Worm (Caenorhabditis elegans) whole organism, L2 larva: ENCODE data around the gene slc-17.3.

ENCODE experiments used
- C34F6.9 ChIP-seq: fragments of 150-350 bp; optimal IDR thresholded peaks from 2 replicates; lab custom pipeline; 2014; ENCODE audit warnings: missing biosample characterization, missing genetic modification characterization
- F13H6.1 ChIP-seq: sonication (generic microtip); optimal IDR thresholded peaks from 2 replicates; lab custom pipeline; 2016; ENCODE audit warnings: missing genetic modification characterization, missing compliant biosample characterization
- Y55F3AM.14 ChIP-seq: fragments of 200-800 bp; sonication (Bioruptor generic); optimal IDR thresholded peaks from 2 replicates; lab custom pipeline; 2018; ENCODE audit warnings: mild to moderate bottlenecking, missing genetic modification characterization, missing compliant biosample characterization
- ZK546.5 ChIP-seq: sonication (generic microtip); optimal IDR thresholded peaks from 2 replicates; lab custom pipeline; 2017; ENCODE audit warnings: missing biosample characterization, missing genetic modification characterization
- alr-1 ChIP-seq: fragments of 150-350 bp; optimal IDR thresholded peaks from 2 replicates; lab custom pipeline; 2014; ENCODE audit warnings: missing biosample characterization, missing genetic modification characterization
- aly-2 ChIP-seq: fragments of 150-350 bp; optimal IDR thresholded peaks from 2 replicates; lab custom pipeline; 2014; ENCODE audit warnings: missing biosample characterization, missing genetic modification characterization
- ama-1 ChIP-seq: fragments of 150-350 bp; optimal IDR thresholded peaks from 2 replicates; lab custom pipeline; 2018; ENCODE audit warnings: inconsistent platforms
- blmp-1 ChIP-seq: sonication (generic microtip); optimal IDR thresholded peaks from 2 replicates; lab custom pipeline; 2017; ENCODE audit warnings: missing genetic modification characterization, mild to moderate bottlenecking, missing compliant biosample characterization, antibody characterized with exemption, moderate library complexity; ENCODE audit not compliant: insufficient read depth
- ceh-16 ChIP-seq: fragments of 150-350 bp; optimal IDR thresholded peaks from 2 replicates; lab custom pipeline; 2014; ENCODE audit warnings: missing biosample characterization, missing genetic modification characterization
- ceh-82 ChIP-seq: fragments of 150-350 bp; optimal IDR thresholded peaks from 2 replicates; lab custom pipeline; 2014; ENCODE audit warnings: missing biosample characterization, missing genetic modification characterization
- crh-2 ChIP-seq: sonication (generic microtip); optimal IDR thresholded peaks from 2 replicates; lab custom pipeline; 2017; ENCODE audit warnings: missing biosample characterization, missing genetic modification characterization
- dmd-4 ChIP-seq: sonication (generic microtip); optimal IDR thresholded peaks from 2 replicates; lab custom pipeline; 2017; ENCODE audit warnings: missing biosample characterization, missing genetic modification characterization
- egl-27 ChIP-seq: sonication (generic microtip); optimal IDR thresholded peaks from 3 replicates; lab custom pipeline; 2017; ENCODE audit warnings: missing biosample characterization, missing genetic modification reagents, missing genetic modification characterization
- elt-1 ChIP-seq: fragments of 150-350 bp; optimal IDR thresholded peaks from 2 replicates; lab custom pipeline; 2014; ENCODE audit warnings: missing biosample characterization, missing genetic modification characterization
- elt-3 ChIP-seq: sonication (generic microtip); optimal IDR thresholded peaks from 2 replicates; lab custom pipeline; 2017; ENCODE audit warnings: missing biosample characterization, missing genetic modification characterization
- fos-1 ChIP-seq: fragments of 150-350 bp; optimal IDR thresholded peaks from 2 replicates; lab custom pipeline; 2014; ENCODE audit warnings: missing biosample characterization, missing genetic modification characterization
- gmeb-1 ChIP-seq: fragments of 150-350 bp; optimal IDR thresholded peaks from 2 replicates; lab custom pipeline; 2014; ENCODE audit warnings: missing biosample characterization, missing genetic modification characterization
- lin-11 ChIP-seq: fragments of 150-350 bp; sonication (generic microtip); optimal IDR thresholded peaks from 2 replicates; lab custom pipeline; 2014; ENCODE audit warnings: missing biosample characterization, missing genetic modification characterization, inconsistent platforms, mixed read lengths
- lin-13 ChIP-seq: fragments of 150-350 bp; optimal IDR thresholded peaks from 2 replicates; lab custom pipeline; 2014; ENCODE audit warnings: missing biosample characterization, missing genetic modification reagents, missing genetic modification characterization
- lin-39 ChIP-seq: fragments of 150-350 bp; optimal IDR thresholded peaks from 2 replicates; lab custom pipeline; 2014; ENCODE audit warnings: missing biosample characterization, missing genetic modification reagents, missing genetic modification characterization
- lsy-2 ChIP-seq, 2 experiments: fragments of 150-350 bp in 1 of 2; sonication (generic microtip) in 1 of 2; optimal IDR thresholded peaks; 2 replicates each; lab custom pipeline; 2014 to 2017; ENCODE audit warnings: missing biosample characterization in 2 of 2, missing genetic modification characterization in 2 of 2
- mab-5 ChIP-seq: fragments of 150-350 bp; optimal IDR thresholded peaks from 2 replicates; lab custom pipeline; 2014; ENCODE audit warnings: missing biosample characterization, missing genetic modification characterization
- mbf-1 ChIP-seq: sonication (generic microtip); optimal IDR thresholded peaks from 2 replicates; lab custom pipeline; 2017; ENCODE audit warnings: missing biosample characterization, missing genetic modification characterization
- mdl-1 ChIP-seq, 2 experiments: fragments of 150-350 bp in 1 of 2; sonication (generic microtip) in 1 of 2; optimal IDR thresholded peaks; 2 replicates each; lab custom pipeline; 2017; ENCODE audit warnings: missing biosample characterization in 2 of 2, missing genetic modification characterization in 2 of 2
- nhr-11 ChIP-seq: fragments of 150-350 bp; optimal IDR thresholded peaks from 2 replicates; lab custom pipeline; 2014; ENCODE audit warnings: missing biosample characterization, missing genetic modification characterization
- nhr-129 ChIP-seq: fragments of 150-350 bp; optimal IDR thresholded peaks from 2 replicates; lab custom pipeline; 2014; ENCODE audit warnings: missing biosample characterization, missing genetic modification characterization
- nhr-21 ChIP-seq: fragments of 150-350 bp; optimal IDR thresholded peaks from 2 replicates; lab custom pipeline; 2014; ENCODE audit warnings: missing biosample characterization, missing genetic modification characterization
- nhr-23 ChIP-seq: fragments of 150-350 bp; optimal IDR thresholded peaks from 2 replicates; lab custom pipeline; 2014; ENCODE audit warnings: missing biosample characterization, missing genetic modification reagents, missing genetic modification characterization
- nhr-25 ChIP-seq: fragments of 150-350 bp; sonication (generic microtip); optimal IDR thresholded peaks from 3 replicates; lab custom pipeline; 2014; ENCODE audit warnings: missing biosample characterization, missing genetic modification characterization
- nhr-6 ChIP-seq: fragments of 150-350 bp; optimal IDR thresholded peaks from 2 replicates; lab custom pipeline; 2014; ENCODE audit warnings: missing biosample characterization, missing genetic modification characterization
- nhr-77 ChIP-seq: fragments of 150-350 bp; optimal IDR thresholded peaks from 2 replicates; lab custom pipeline; 2014; ENCODE audit warnings: missing biosample characterization, missing genetic modification characterization
- peb-1 ChIP-seq: fragments of 150-350 bp; optimal IDR thresholded peaks from 2 replicates; lab custom pipeline; 2014; ENCODE audit warnings: missing biosample characterization, missing genetic modification characterization
- sem-4 ChIP-seq: fragments of 150-350 bp; optimal IDR thresholded peaks from 2 replicates; lab custom pipeline; 2014; ENCODE audit warnings: missing biosample characterization, missing genetic modification reagents, missing genetic modification characterization
- sma-3 ChIP-seq: sonication (generic microtip); optimal IDR thresholded peaks from 2 replicates; lab custom pipeline; 2016; ENCODE audit warnings: missing genetic modification reagents, missing genetic modification characterization, missing compliant biosample characterization
- sma-9 ChIP-seq, 2 experiments: fragments of 150-350 bp in 1 of 2; sonication (generic microtip) in 1 of 2; optimal IDR thresholded peaks; 2 replicates each; lab custom pipeline; 2014 to 2016; ENCODE audit warnings: missing genetic modification characterization in 2 of 2, mild to moderate bottlenecking in 1 of 2, missing biosample characterization in 1 of 2, missing compliant biosample characterization in 1 of 2, missing genetic modification reagents in 1 of 2, moderate library complexity in 1 of 2
- snpc-4 ChIP-seq: fragments of 150-350 bp; optimal IDR thresholded peaks from 2 replicates; lab custom pipeline; 2014; ENCODE audit warnings: missing biosample characterization, missing genetic modification characterization
- unc-39 ChIP-seq: fragments of 150-350 bp; optimal IDR thresholded peaks from 2 replicates; lab custom pipeline; 2014; ENCODE audit warnings: missing biosample characterization, missing genetic modification characterization
- unc-55 ChIP-seq: fragments of 150-350 bp; sonication (generic microtip); optimal IDR thresholded peaks from 3 replicates; lab custom pipeline; 2014; ENCODE audit warnings: missing biosample characterization, missing genetic modification reagents, missing genetic modification characterization
- unc-62 ChIP-seq: fragments of 150-350 bp; optimal IDR thresholded peaks from 2 replicates; lab custom pipeline; 2014; ENCODE audit warnings: missing biosample characterization, missing genetic modification reagents, missing genetic modification characterization
- zag-1 ChIP-seq: fragments of 150-350 bp; optimal IDR thresholded peaks from 2 replicates; lab custom pipeline; 2014; ENCODE audit warnings: missing biosample characterization, missing genetic modification characterization
- ztf-1 ChIP-seq: fragments of 200-800 bp; sonication (Bioruptor generic); conservative IDR thresholded peaks from 2 replicates; pipeline ENCODE4 v1.3.6; 2022; ENCODE audit warnings: missing genetic modification characterization, missing compliant biosample characterization
- ztf-11 ChIP-seq: sonication (generic microtip); optimal IDR thresholded peaks from 2 replicates; lab custom pipeline; 2017; ENCODE audit warnings: missing biosample characterization, missing genetic modification characterization
- ztf-4 ChIP-seq: fragments of 150-350 bp; optimal IDR thresholded peaks from 2 replicates; lab custom pipeline; 2014; ENCODE audit warnings: missing biosample characterization, missing genetic modification characterization

The slc-17.3 gene

ce11 chrIII:7896925-7897324, 31.8 kb upstream of the slc-17.3 start, which contains the start of gene ZK688.10:
Gene ZK688.10 (minus strand): TSS chrIII:7897025.
- TF ChIP-seq ceh-82 (tag; lab: Kevin White, UChicago) (no peak), aly-2 (no peak), fos-1 (tag; lab: Kevin White, UChicago) (no peak), elt-3 (no peak), sma-9 (GFP tag; optimal IDR thresholded peaks at IDR 0.05; lab: Kevin White, UChicago) (no peak), sma-9 (tag; optimal IDR thresholded peaks at IDR 0.05; lab: Kevin White, UChicago) (no peak), egl-27 (tag; lab: Kevin White, UChicago) (no peak), alr-1 (tag; lab: Kevin White, UChicago) (no peak), nhr-11 (no peak), ztf-4 (tag; lab: Kevin White, UChicago) (no peak), zag-1 (tag; lab: Kevin White, UChicago) (no peak), nhr-129 (no peak), C34F6.9 (tag; lab: Kevin White, UChicago) (no peak), nhr-25 (tag; lab: Kevin White, UChicago) (no peak), sem-4 (tag; lab: Kevin White, UChicago) (no peak), unc-62 (no peak), mbf-1 (tag; lab: Kevin White, UChicago) (no peak)

ce11 chrIII:7894724-7895123, 29.6 kb upstream of the slc-17.3 start, which contains the start of gene ZK688.4:
Gene ZK688.4 (plus strand): TSS chrIII:7895024.
- TF ChIP-seq unc-39 (no peak), crh-2 (tag; lab: Kevin White, UChicago) (no peak), unc-62 (no peak), snpc-4 (tag; lab: Kevin White, UChicago) (no peak), lin-13 (GFP tag; lab: Kevin White, UChicago) (no peak)

- TF ChIP-seq elt-1 (no peak), mdl-1 (tag; optimal IDR thresholded peaks at IDR 0.05; lab: Kevin White, UChicago) (no peak), ztf-1 (no peak), nhr-77 (tag; lab: Kevin White, UChicago) (no peak)
Measured at ce11 chrIII:7893224-7893623, 28.1 kb upstream of the slc-17.3 start.

- no peak for TF ChIP-seq ceh-16 (tag; lab: Kevin White, UChicago)
Measured at ce11 chrIII:7892333-7892732, 27.2 kb upstream of the slc-17.3 start.

- TF ChIP-seq lsy-2 (tag; optimal IDR thresholded peaks at IDR 0.05; lab: Kevin White, UChicago) (peak; percentile 60 to 69), sma-3 (GFP tag; lab: Kevin White, UChicago) (peak; percentile 70), sem-4 (tag; lab: Kevin White, UChicago) (peak; percentile 67), Y55F3AM.14 (GFP tag; lab: Kevin White, UChicago) (no peak), elt-1 (no peak), ztf-1 (no peak), egl-27 (tag; lab: Kevin White, UChicago) (peak; percentile 37), lin-11 (tag; lab: Kevin White, UChicago) (no peak), F13H6.1 (peak; percentile 87), mdl-1 (tag; optimal IDR thresholded peaks at IDR 0.05; lab: Kevin White, UChicago) (peak; percentile 52 to 80), nhr-23 (no peak), ama-1 (lab: Kevin White, UChicago) (peak; percentile 35), mbf-1 (tag; lab: Kevin White, UChicago) (no peak), aly-2 (no peak), elt-3 (no peak), C34F6.9 (tag; lab: Kevin White, UChicago) (peak; percentile 87), unc-39 (no peak), mab-5 (tag; lab: Kevin White, UChicago) (no peak), unc-55 (GFP tag; lab: Kevin White, UChicago) (peak; percentile 78), ceh-82 (tag; lab: Kevin White, UChicago) (no peak), nhr-6 (tag; lab: Kevin White, UChicago) (no peak), blmp-1 (tag; lab: Kevin White, UChicago) (peak; percentile 87), ZK546.5 (tag; lab: Kevin White, UChicago) (no peak), gmeb-1 (tag; lab: Kevin White, UChicago) (peak; percentile 65), unc-62 (no peak), lin-13 (GFP tag; lab: Kevin White, UChicago) (peak; percentile 34), fos-1 (tag; lab: Kevin White, UChicago) (peak; percentile 93), nhr-77 (tag; lab: Kevin White, UChicago) (no peak), ztf-11 (tag; lab: Kevin White, UChicago) (no peak), lin-39 (tag; lab: Kevin White, UChicago) (no peak), nhr-25 (tag; lab: Kevin White, UChicago) (peak; percentile 88), ceh-16 (tag; lab: Kevin White, UChicago) (no peak), peb-1 (tag; lab: Kevin White, UChicago) (no peak), nhr-21 (tag; lab: Kevin White, UChicago) (peak; percentile 77), dmd-4 (tag; lab: Kevin White, UChicago) (no peak)
Measured at ce11 chrIII:7891573-7892306, 26.7 kb upstream of the slc-17.3 start, which contains the start of the genes ZK688.5 and fahd-1. Gene ZK688.5 (minus strand): TSS chrIII:7891623. Gene fahd-1 (plus strand): TSS chrIII:7892256.
